Fruit fly (Drosophila melanogaster) whole organism, embryonic: Measurements from ENCODE around the gene Prdm13.

Experiments used
- ATbp ChIP-seq: fragments of 200-800 bp; sonication (Bioruptor generic); optimal IDR thresholded peaks from 2 replicates; lab custom pipeline; 2017; ENCODE audit warnings: missing biosample characterization, mild to moderate bottlenecking, missing genetic modification characterization, missing genetic modification reagents
- Atf-2 ChIP-seq: fragments of 200-800 bp; sonication (Bioruptor generic); optimal IDR thresholded peaks from 2 replicates; lab custom pipeline; 2016; ENCODE audit warnings: missing biosample characterization, missing genetic modification characterization
- Awh ChIP-seq: fragments of 200-800 bp; sonication (Bioruptor generic); IDR thresholded peaks from 2 replicates; pipeline ENCODE4, ENCODE4 v1.3.6; 2022; ENCODE audit warnings: missing biosample characterization, missing genetic modification characterization
- BEAF-32 ChIP-seq: fragments of 200-800 bp; sonication (Bioruptor generic); optimal IDR thresholded peaks from 3 replicates; lab custom pipeline; 2017; ENCODE audit warnings: missing biosample characterization, missing genetic modification characterization, mild to moderate bottlenecking, moderate library complexity, missing genetic modification reagents
- Bgb ChIP-seq: fragments of 200-800 bp; sonication (Bioruptor generic); IDR thresholded peaks from 2 replicates; pipeline ENCODE4 v1.3.6; 2022; ENCODE audit warnings: missing biosample characterization, missing genetic modification characterization; ENCODE audit not compliant: partially characterized antibody
- Bteb2 ChIP-seq: fragments of 200-800 bp; sonication (Bioruptor generic); optimal IDR thresholded peaks from 2 replicates; lab custom pipeline; 2016; ENCODE audit warnings: missing biosample characterization, missing genetic modification characterization
- CG1024 ChIP-seq: fragments of 200-800 bp; sonication (Bioruptor generic); IDR thresholded peaks from 2 replicates; pipeline ENCODE4 v1.3.6; 2022; ENCODE audit warnings: missing biosample characterization, missing genetic modification characterization
- CG10274 ChIP-seq: fragments of 200-800 bp; sonication (Bioruptor generic); optimal IDR thresholded peaks from 3 replicates; lab custom pipeline; 2017; ENCODE audit warnings: missing biosample characterization, mild to moderate bottlenecking, missing genetic modification characterization
- CG10543 ChIP-seq: fragments of 200-800 bp; sonication (Bioruptor generic); optimal IDR thresholded peaks from 3 replicates; lab custom pipeline; 2017; ENCODE audit warnings: missing biosample characterization, mild to moderate bottlenecking, missing genetic modification characterization, moderate library complexity
- CG11560 ChIP-seq: fragments of 200-800 bp; sonication (Bioruptor generic); IDR thresholded peaks from 3 replicates; pipeline ENCODE4 v1.3.6; 2022; ENCODE audit warnings: missing biosample characterization, missing genetic modification characterization
- CG12155 ChIP-seq: fragments of 200-800 bp; sonication (Bioruptor generic); optimal IDR thresholded peaks from 3 replicates; lab custom pipeline; 2016; ENCODE audit warnings: missing biosample characterization, missing genetic modification characterization
- CG13424 ChIP-seq: fragments of 200-800 bp; sonication (Bioruptor generic); optimal IDR thresholded peaks from 2 replicates; lab custom pipeline; 2019; ENCODE audit warnings: missing biosample characterization, mild to moderate bottlenecking, missing genetic modification characterization, moderate library complexity
- CG17385 ChIP-seq: fragments of 200-800 bp; sonication (Bioruptor generic); optimal IDR thresholded peaks from 3 replicates; lab custom pipeline; 2018; ENCODE audit warnings: missing biosample characterization, mild to moderate bottlenecking, missing genetic modification characterization
- CG2202 ChIP-seq: fragments of 200-800 bp; sonication (Bioruptor generic); optimal IDR thresholded peaks from 2 replicates; lab custom pipeline; 2018; ENCODE audit warnings: missing biosample characterization, mild to moderate bottlenecking, missing genetic modification characterization
- CG30431 ChIP-seq: fragments of 200-800 bp; sonication (Bioruptor generic); optimal IDR thresholded peaks from 2 replicates; lab custom pipeline; 2017; ENCODE audit warnings: missing biosample characterization, missing genetic modification characterization
- CG31224 ChIP-seq: fragments of 200-800 bp; sonication (Bioruptor generic); IDR thresholded peaks from 2 replicates; pipeline ENCODE4 v1.3.6; 2022; ENCODE audit warnings: missing biosample characterization, missing genetic modification characterization
- CG32772 ChIP-seq: fragments of 200-800 bp; sonication (Bioruptor generic); IDR thresholded peaks from 2 replicates; pipeline ENCODE4 v1.3.6; 2022; ENCODE audit warnings: missing biosample characterization, missing genetic modification characterization
- CG3407 ChIP-seq: fragments of 200-800 bp; sonication (Bioruptor generic); optimal IDR thresholded peaks from 2 replicates; lab custom pipeline; 2018; ENCODE audit warnings: missing biosample characterization, mild to moderate bottlenecking, missing genetic modification characterization
- CG3995 ChIP-seq: fragments of 200-800 bp; sonication (Bioruptor generic); optimal IDR thresholded peaks from 3 replicates; lab custom pipeline; 2016; ENCODE audit warnings: missing biosample characterization, missing genetic modification characterization
- CG4328 ChIP-seq: fragments of 200-800 bp; sonication (Bioruptor generic); optimal IDR thresholded peaks from 3 replicates; lab custom pipeline; 2017; ENCODE audit warnings: missing biosample characterization, missing genetic modification reagents, missing genetic modification characterization
- CG4360 ChIP-seq: fragments of 200-800 bp; sonication (Bioruptor generic); IDR thresholded peaks from 2 replicates; pipeline ENCODE4 v1.3.6; 2022; ENCODE audit warnings: missing biosample characterization, missing genetic modification characterization
- CG4424 ChIP-seq: fragments of 200-800 bp; sonication (Bioruptor generic); optimal IDR thresholded peaks from 3 replicates; lab custom pipeline; 2016; ENCODE audit warnings: missing biosample characterization, missing genetic modification characterization
- CG6654 ChIP-seq: fragments of 200-800 bp; sonication (Bioruptor generic); optimal IDR thresholded peaks from 2 replicates; lab custom pipeline; 2017; ENCODE audit warnings: missing biosample characterization, mild to moderate bottlenecking, missing genetic modification characterization
- CG7745 ChIP-seq: fragments of 200-800 bp; sonication (Bioruptor generic); optimal IDR thresholded peaks from 2 replicates; lab custom pipeline; 2018; ENCODE audit warnings: missing biosample characterization, mild to moderate bottlenecking, missing genetic modification characterization, moderate library complexity
- CG7963 ChIP-seq: fragments of 200-800 bp; sonication (Bioruptor generic); IDR thresholded peaks from 3 replicates; pipeline ENCODE4 v1.3.6; 2022; ENCODE audit warnings: missing biosample characterization, missing genetic modification characterization; ENCODE audit not compliant: partially characterized antibody
- CG9817 ChIP-seq: fragments of 200-800 bp; sonication (Bioruptor generic); optimal IDR thresholded peaks from 2 replicates; lab custom pipeline; 2018; ENCODE audit warnings: missing biosample characterization, mild to moderate bottlenecking, missing genetic modification characterization, moderate library complexity
- D19A ChIP-seq: fragments of 200-800 bp; optimal IDR thresholded peaks from 3 replicates; lab custom pipeline; 2019; ENCODE audit warnings: missing biosample characterization, mild to moderate bottlenecking, missing genetic modification characterization, moderate library complexity
- HLH3B ChIP-seq: fragments of 200-800 bp; sonication (Bioruptor generic); IDR thresholded peaks from 2 replicates; pipeline ENCODE4 v1.3.6; 2022; ENCODE audit warnings: missing biosample characterization, missing genetic modification characterization
- HLHmδ ChIP-seq: fragments of 200-800 bp; sonication (Bioruptor generic); optimal IDR thresholded peaks from 2 replicates; lab custom pipeline; 2018; ENCODE audit warnings: missing biosample characterization, mild to moderate bottlenecking, missing genetic modification characterization, moderate library complexity
- Jarid2 ChIP-seq: fragments of 200-800 bp; sonication (Bioruptor generic); optimal IDR thresholded peaks from 3 replicates; lab custom pipeline; 2017; ENCODE audit warnings: mild to moderate bottlenecking, missing biosample characterization, missing genetic modification reagents, missing genetic modification characterization
- Mes4 ChIP-seq: fragments of 200-800 bp; sonication (Bioruptor generic); optimal IDR thresholded peaks from 2 replicates; lab custom pipeline; 2016; ENCODE audit warnings: missing biosample characterization, missing genetic modification characterization
- Myb ChIP-seq: fragments of 200-800 bp; sonication (Bioruptor generic); optimal IDR thresholded peaks from 2 replicates; lab custom pipeline; 2016; ENCODE audit warnings: missing biosample characterization, missing genetic modification characterization
- NFAT ChIP-seq: fragments of 200-800 bp; sonication (Bioruptor generic); IDR thresholded peaks from 2 replicates; pipeline ENCODE4 v1.3.6; 2022; ENCODE audit warnings: missing biosample characterization, missing genetic modification characterization
- Oli ChIP-seq: fragments of 200-800 bp; sonication (Bioruptor generic); optimal IDR thresholded peaks from 2 replicates; lab custom pipeline; 2018; ENCODE audit warnings: missing biosample characterization, mild to moderate bottlenecking, missing genetic modification characterization, moderate library complexity
- Ptx1 ChIP-seq: fragments of 200-800 bp; sonication (Bioruptor generic); IDR thresholded peaks from 2 replicates; pipeline ENCODE4 v1.3.6; 2022; ENCODE audit warnings: missing biosample characterization, missing genetic modification characterization
- Sry-β ChIP-seq: fragments of 200-800 bp; sonication (Bioruptor generic); optimal IDR thresholded peaks from 2 replicates; lab custom pipeline; 2018; ENCODE audit warnings: missing biosample characterization, mild to moderate bottlenecking, missing genetic modification characterization, moderate library complexity
- Trl ChIP-seq, 3 experiments: fragments of >200 bp in 2 of 3; fragments of 200-800 bp in 1 of 3; sonication (Bioruptor generic) in 1 of 3; optimal IDR thresholded peaks; 2 replicates in 1 of 3; 3 replicates in 2 of 3; lab custom pipeline; 2016 to 2017; ENCODE audit warnings: missing biosample characterization in 1 of 3, missing genetic modification characterization in 1 of 3
- ase ChIP-seq: fragments of 200-800 bp; sonication (Bioruptor generic); IDR thresholded peaks from 3 replicates; pipeline ENCODE4 v1.3.6; 2022; ENCODE audit warnings: missing biosample characterization, missing genetic modification characterization
- br ChIP-seq: fragments of >200 bp; optimal IDR thresholded peaks from 2 replicates; lab custom pipeline; 2017
- chn ChIP-seq: fragments of 200-800 bp; sonication (Bioruptor generic); optimal IDR thresholded peaks from 2 replicates; lab custom pipeline; 2016; ENCODE audit warnings: missing biosample characterization, missing genetic modification characterization
- dmrt11E ChIP-seq: fragments of 200-800 bp; sonication (Bioruptor generic); optimal IDR thresholded peaks from 3 replicates; lab custom pipeline; 2018; ENCODE audit warnings: missing biosample characterization, mild to moderate bottlenecking, missing genetic modification characterization, moderate library complexity
- ewg ChIP-seq: fragments of 200-800 bp; sonication (Bioruptor generic); optimal IDR thresholded peaks from 3 replicates; lab custom pipeline; 2017; ENCODE audit warnings: mild to moderate bottlenecking, missing biosample characterization, missing genetic modification reagents, missing genetic modification characterization
- grau ChIP-seq: fragments of 200-800 bp; optimal IDR thresholded peaks from 3 replicates; lab custom pipeline; 2019; ENCODE audit warnings: missing biosample characterization, mild to moderate bottlenecking, missing genetic modification characterization, moderate library complexity
- lola ChIP-seq, 3 experiments: fragments of >200 bp in 2 of 3; fragments of 200-800 bp in 1 of 3; sonication (Bioruptor generic) in 1 of 3; optimal IDR thresholded peaks; 2 replicates each; lab custom pipeline; 2017 to 2019; ENCODE audit warnings: missing biosample characterization in 3 of 3, missing genetic modification characterization in 3 of 3, mild to moderate bottlenecking in 1 of 3, moderate library complexity in 1 of 3
- mirr ChIP-seq: fragments of 200-800 bp; sonication (Bioruptor generic); optimal IDR thresholded peaks from 3 replicates; lab custom pipeline; 2018; ENCODE audit warnings: missing biosample characterization, mild to moderate bottlenecking, missing genetic modification characterization
- row ChIP-seq: fragments of 200-800 bp; sonication (Bioruptor generic); IDR thresholded peaks from 3 replicates; pipeline ENCODE4 v1.3.6; 2022; ENCODE audit warnings: missing biosample characterization, missing genetic modification characterization
- shn ChIP-seq: fragments of 200-800 bp; sonication (Bioruptor generic); optimal IDR thresholded peaks from 3 replicates; lab custom pipeline; 2016; ENCODE audit warnings: missing biosample characterization, missing genetic modification characterization
- slp2 ChIP-seq: fragments of 200-800 bp; sonication (Bioruptor generic); optimal IDR thresholded peaks from 2 replicates; lab custom pipeline; 2016; ENCODE audit warnings: missing biosample characterization, missing genetic modification characterization
- zen ChIP-seq: fragments of 200-800 bp; sonication (Bioruptor generic); optimal IDR thresholded peaks from 3 replicates; lab custom pipeline; 2018; ENCODE audit warnings: missing biosample characterization, mild to moderate bottlenecking, missing genetic modification characterization, moderate library complexity

The Prdm13 gene

DNA sequence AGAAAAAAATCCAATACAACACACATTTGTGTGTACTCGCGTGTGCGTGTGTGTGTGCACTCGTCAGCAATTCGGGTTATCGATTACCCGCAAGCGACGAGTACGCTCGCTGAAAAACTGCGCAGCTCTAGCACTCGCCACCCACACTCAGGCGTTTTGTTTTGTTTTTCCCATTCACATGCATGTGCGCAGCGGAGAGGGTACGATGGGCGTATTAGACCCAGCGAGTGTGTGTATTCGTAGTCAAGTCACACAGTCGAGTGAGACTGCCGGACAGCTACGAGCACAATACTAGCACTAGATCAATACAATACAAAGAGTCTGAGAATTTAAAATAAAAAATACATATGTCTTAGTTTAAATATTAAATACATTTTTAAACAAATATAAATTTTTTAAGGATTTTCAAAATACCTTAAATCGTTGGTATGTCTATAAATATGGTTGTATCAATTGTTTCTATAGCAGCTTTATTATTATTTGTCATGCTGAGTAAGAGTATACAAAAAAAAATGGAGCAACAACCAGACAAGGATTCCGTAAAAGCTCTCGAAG lies 22.0 kb downstream of the Prdm13 start, which contains the start of the genes D19B and CG43293 (continued):
- TF ChIP-seq CG3407 (GFP tag; lab: Kevin White, UChicago) (peak; percentile 65), Trl (optimal IDR thresholded peaks at IDR 0.05; lab: Kevin White, UChicago) (no peak), Trl (GFP tag; optimal IDR thresholded peaks at IDR 0.05; lab: Kevin White, UChicago) (peak; percentile 87), CG4360 (GFP tag; lab: Robert Waterston, UW) (peak; percentile 58; the same call in 1 of the 2 replicates), CG2202 (peak; percentile 75), Oli (tag; lab: Kevin White, UChicago) (peak; percentile 83), CG4328 (peak; percentile 76), br (no peak), Awh (peak; percentile 93), HLH3B (GFP tag; lab: Robert Waterston, UW) (peak; percentile 91), Ptx1 (peak; percentile 94), chn (peak; percentile 96), ewg (peak; percentile 90), ATbp (GFP tag; lab: Kevin White, UChicago) (peak; percentile 76), Sry-β (GFP tag; lab: Kevin White, UChicago) (peak; percentile 84), CG1024 (GFP tag; lab: Robert Waterston, UW) (peak; percentile 86), CG32772 (GFP tag; lab: Robert Waterston, UW) (peak; percentile 85), NFAT (peak; percentile 96), Bgb (peak; percentile 59; the same call in 1 of the 2 replicates), CG7745 (tag; lab: Kevin White, UChicago) (no peak), CG10274 (GFP tag; lab: Kevin White, UChicago) (peak; percentile 80), CG13424 (tag; lab: Kevin White, UChicago) (peak; percentile 87), CG7963 (GFP tag; lab: Robert Waterston, UW) (peak; percentile 45; the same call in 1 of the 3 replicates), D19A (peak; percentile 94), HLHmδ (peak; percentile 81), Atf-2 (peak; percentile 73), zen (tag; lab: Kevin White, UChicago) (peak; percentile 77), Myb (GFP tag; lab: Kevin White, UChicago) (peak; percentile 59), row (peak; percentile 98), dmrt11E (peak; percentile 78), Jarid2 (GFP tag; lab: Kevin White, UChicago) (peak; percentile 70), grau (tag; lab: Kevin White, UChicago) (peak; percentile 85), CG6654 (GFP tag; lab: Kevin White, UChicago) (peak; percentile 37), CG11560 (peak; percentile 72; the same call in 2 of the 3 replicates), Mes4 (GFP tag; lab: Kevin White, UChicago) (peak; percentile 56), CG31224 (GFP tag; lab: Robert Waterston, UW) (peak; percentile 76), CG30431 (GFP tag; lab: Kevin White, UChicago) (peak; percentile 79), CG4424 (peak; percentile 88), ase (GFP tag; lab: Robert Waterston, UW) (peak; percentile 92), slp2 (GFP tag; lab: Kevin White, UChicago) (peak; percentile 72), BEAF-32 (GFP tag; lab: Kevin White, UChicago) (peak; percentile 43), shn (GFP tag; lab: Kevin White, UChicago) (peak; percentile 85), CG12155 (peak; percentile 100), Bteb2 (peak; percentile 78), CG10543 (GFP tag; lab: Kevin White, UChicago) (peak; percentile 78), mirr (GFP tag; lab: Kevin White, UChicago) (peak; percentile 79), CG3995 (GFP tag; lab: Kevin White, UChicago) (peak; percentile 33), CG17385 (GFP tag; lab: Kevin White, UChicago) (peak; percentile 81), lola (GFP tag; optimal IDR thresholded peaks at IDR 0.05; lab: Kevin White, UChicago) (peak in 1 of 3 experiments; percentile 66), CG9817 (tag; lab: Kevin White, UChicago) (peak; percentile 80)
